Worm (Caenorhabditis elegans): ENCODE data around the gene F38E9.1.
"Not testable (repeated sequence)": the region's sequence is repeated elsewhere in the genome, so short reads cannot be mapped to it uniquely, and the experiment has no call there.

F38E9.1 gene

DNA sequence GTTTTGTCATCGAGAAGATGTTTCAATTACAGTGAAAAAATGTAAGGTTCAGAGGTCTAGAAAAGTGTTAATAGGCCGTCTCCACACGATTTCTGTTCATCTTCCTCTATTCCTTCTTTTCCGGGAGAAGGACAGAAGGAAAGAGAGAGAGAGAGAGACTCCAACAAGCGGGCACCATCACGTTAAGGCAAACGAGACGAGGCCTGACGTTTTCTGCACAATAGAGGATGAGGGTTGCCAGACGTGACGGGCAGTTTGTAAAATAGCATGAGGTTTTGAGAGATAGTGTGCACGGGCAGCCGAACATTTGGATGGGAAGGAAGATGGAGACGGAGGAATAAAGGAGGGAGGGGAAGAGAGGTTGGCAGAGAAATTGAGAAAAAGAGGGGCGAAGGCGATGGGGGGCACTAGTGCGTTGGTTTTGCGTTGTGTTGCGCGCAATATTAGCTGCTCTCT is 25.0 kb upstream of the F38E9.1 start, which contains the start of gene twf-2 (continued):
- TF ChIP-seq nhr-129 (tag; optimal IDR thresholded peaks at IDR 0.05) (peak; percentile 82), fos-1 (tag; optimal IDR thresholded peaks at IDR 0.05) (peak; percentile 66), peb-1 (tag; optimal IDR thresholded peaks at IDR 0.05) (peak; percentile 27), unc-55 (GFP tag; optimal IDR thresholded peaks at IDR 0.05) (peak; percentile 85), mab-5 (tag; optimal IDR thresholded peaks at IDR 0.05) (peak; percentile 69), ZK546.5 (tag; optimal IDR thresholded peaks at IDR 0.05) (no peak), unc-62 (GFP tag; optimal IDR thresholded peaks at IDR 0.05) (no peak), F13H6.1 (tag; optimal IDR thresholded peaks at IDR 0.05) (peak; percentile 91), sma-3 (GFP tag; optimal IDR thresholded peaks at IDR 0.05) (peak; percentile 63), C34F6.9 (tag; optimal IDR thresholded peaks at IDR 0.05) (peak; percentile 78), alr-1 (tag; optimal IDR thresholded peaks at IDR 0.05) (no peak), egl-27 (tag; optimal IDR thresholded peaks at IDR 0.05) (no peak), mbf-1 (tag; optimal IDR thresholded peaks at IDR 0.05) (no peak), lin-11 (tag; optimal IDR thresholded peaks at IDR 0.05) (peak; percentile 50), mdl-1 (tag; optimal IDR thresholded peaks at IDR 0.05) (peak; percentile 69 to 79), nhr-10 (tag; optimal IDR thresholded peaks at IDR 0.05) (no peak), ceh-82 (tag; optimal IDR thresholded peaks at IDR 0.05) (no peak), aly-2 (tag; optimal IDR thresholded peaks at IDR 0.05) (no peak), ztf-1 (GFP tag; conservative IDR thresholded peaks at IDR 0.05) (no peak), nhr-25 (tag; optimal IDR thresholded peaks at IDR 0.05) (peak; percentile 55), sma-9 (GFP tag; optimal IDR thresholded peaks at IDR 0.05) (peak; percentile 83), sma-9 (tag; optimal IDR thresholded peaks at IDR 0.05) (no peak), skn-1 (tag; optimal IDR thresholded peaks at IDR 0.05) (no peak), nhr-11 (tag; optimal IDR thresholded peaks at IDR 0.05) (no peak), lin-39 (tag; optimal IDR thresholded peaks at IDR 0.05) (no peak), lsy-2 (tag; optimal IDR thresholded peaks at IDR 0.05) (peak; percentile 34 to 74), zag-1 (tag; optimal IDR thresholded peaks at IDR 0.05) (peak; percentile 50), crh-2 (tag; optimal IDR thresholded peaks at IDR 0.05) (peak; percentile 78), nhr-6 (tag; optimal IDR thresholded peaks at IDR 0.05) (peak; percentile 64)

ce11 chrX:16447116-16447515 is 23.7 kb upstream of the F38E9.1 start:
- TF ChIP-seq unc-55 (GFP tag; optimal IDR thresholded peaks at IDR 0.05) (no peak), ama-1 (optimal IDR thresholded peaks at IDR 0.05) (no peak), lin-11 (tag; optimal IDR thresholded peaks at IDR 0.05) (no peak), egl-27 (tag; optimal IDR thresholded peaks at IDR 0.05) (no peak), F13H6.1 (tag; optimal IDR thresholded peaks at IDR 0.05) (no peak), nhr-11 (tag; optimal IDR thresholded peaks at IDR 0.05) (no peak), dmd-4 (tag; optimal IDR thresholded peaks at IDR 0.05) (no peak), sma-9 (GFP tag; optimal IDR thresholded peaks at IDR 0.05) (no peak), sma-9 (tag; optimal IDR thresholded peaks at IDR 0.05) (no peak), aly-2 (tag; optimal IDR thresholded peaks at IDR 0.05) (no peak), lin-39 (tag; optimal IDR thresholded peaks at IDR 0.05) (no peak), alr-1 (tag; optimal IDR thresholded peaks at IDR 0.05) (no peak), lin-13 (GFP tag; optimal IDR thresholded peaks at IDR 0.05) (no peak), sem-4 (tag; optimal IDR thresholded peaks at IDR 0.05) (no peak)

DNA sequence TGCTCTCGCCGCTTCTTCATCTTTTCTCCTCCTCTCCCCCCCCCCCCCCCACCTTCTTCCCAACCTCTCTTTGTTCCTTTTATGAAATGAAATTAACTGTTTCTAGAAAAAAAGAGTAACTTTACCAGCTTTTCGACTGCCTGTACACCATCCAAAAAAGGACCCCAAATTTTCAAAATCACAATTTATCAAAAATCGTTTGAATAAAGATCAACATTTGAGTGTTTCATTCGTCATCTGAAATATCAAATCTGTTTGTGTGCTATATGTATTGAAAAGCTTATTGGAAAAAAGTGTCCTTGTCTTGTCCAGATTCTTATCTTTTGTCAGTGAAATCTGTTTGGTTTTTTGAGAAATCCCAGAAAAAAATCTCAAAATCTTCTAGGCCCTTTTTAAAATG is 19.7 kb upstream of the F38E9.1 start:
- no peak for TF ChIP-seq elt-3 (tag; optimal IDR thresholded peaks at IDR 0.05)

DNA sequence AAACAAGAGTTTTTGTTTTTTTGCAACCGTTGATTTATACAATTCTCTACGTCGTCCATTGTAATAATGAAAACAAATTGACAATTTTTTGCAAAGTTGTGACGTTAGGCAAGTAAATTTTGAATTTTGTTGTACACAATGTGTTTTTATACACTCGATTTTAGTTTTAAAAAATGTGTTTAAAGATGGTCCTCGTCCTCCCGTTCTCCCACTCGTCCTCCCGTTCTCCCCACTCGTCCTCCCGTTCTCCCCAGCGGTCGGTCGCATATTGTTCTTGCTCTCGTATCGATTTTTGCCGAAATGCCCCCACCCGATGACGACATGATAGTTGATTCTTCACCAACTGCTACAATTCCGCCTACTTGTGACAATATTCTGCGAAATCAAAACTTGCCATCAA is 19.2 kb upstream of the F38E9.1 start, which contains the start of gene F38E9.4:
Gene F38E9.4 (plus strand): TSS at position 301 of the 400 bp plus-strand sequence.
- not testable (repeated sequence) for TF ChIP-seq F13H6.1, snpc-4, nhr-237 (tag; optimal IDR thresholded peaks at IDR 0.05)

DNA sequence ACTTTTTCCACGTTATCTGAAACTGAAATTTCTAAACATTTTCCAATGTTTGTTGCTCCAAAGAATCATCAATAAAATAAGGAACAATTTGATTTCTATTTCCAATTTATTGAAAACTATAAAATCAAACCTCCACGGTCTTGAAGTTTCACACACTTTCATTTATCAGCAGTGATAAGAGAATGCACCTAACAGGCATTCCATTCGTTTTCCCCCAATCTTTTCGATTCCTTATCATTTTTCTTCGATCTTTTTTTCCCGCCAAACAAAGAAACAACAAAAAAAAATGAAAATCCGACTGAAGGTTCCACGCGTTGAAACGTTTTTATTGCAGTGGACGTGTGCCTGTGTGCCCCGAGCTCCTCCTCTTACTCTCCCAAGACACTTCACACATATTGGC is 14.2 kb upstream of the F38E9.1 start, which contains the start of gene nas-39:
Gene nas-39 (plus strand): TSS at position 269 of the 400 bp plus-strand sequence.
- no peak for TF ChIP-seq sma-3 (GFP tag; optimal IDR thresholded peaks at IDR 0.05)
- peak; percentile 79 for TF ChIP-seq fos-1 (tag; optimal IDR thresholded peaks at IDR 0.05)
- peak; percentile 15 for TF ChIP-seq gmeb-1 (tag; optimal IDR thresholded peaks at IDR 0.05)
- no peak for TF ChIP-seq lin-39 (tag; optimal IDR thresholded peaks at IDR 0.05)
- TF ChIP-seq ztf-4 (tag; optimal IDR thresholded peaks at IDR 0.05), result no peak
- TF ChIP-seq unc-62 (GFP tag; optimal IDR thresholded peaks at IDR 0.05), result no peak
- TF ChIP-seq dmd-4 (tag; optimal IDR thresholded peaks at IDR 0.05), result no peak
- peak; percentile 30 for TF ChIP-seq crh-2 (tag; optimal IDR thresholded peaks at IDR 0.05)
- TF ChIP-seq nhr-21 (tag; optimal IDR thresholded peaks at IDR 0.05), result no peak
- TF ChIP-seq ceh-16 (tag; optimal IDR thresholded peaks at IDR 0.05), result no peak
- peak; percentile 3 for TF ChIP-seq sma-9 (GFP tag; optimal IDR thresholded peaks at IDR 0.05)
- no peak for TF ChIP-seq sma-9 (tag; optimal IDR thresholded peaks at IDR 0.05)

All from whole organism, L2 larva.